Fruit fly (Drosophila melanogaster) whole organism: ENCODE results near the gene B52.

Experiments
- CG8478 ChIP-seq: fragments of >200 bp; optimal IDR thresholded peaks from 2 replicates; lab custom pipeline; 2018; ENCODE audit warnings: inconsistent platforms
- EcR ChIP-seq, 2 experiments: fragments of >200 bp; optimal IDR thresholded peaks; 2 replicates each; lab custom pipeline; 2017; ENCODE audit warnings: missing biosample characterization in 2 of 2, missing genetic modification characterization in 2 of 2, missing genetic modification reagents in 2 of 2
- pan ChIP-seq: fragments of >200 bp; optimal IDR thresholded peaks from 2 replicates; lab custom pipeline; 2017
- psq ChIP-seq: fragments of >200 bp; optimal IDR thresholded peaks from 2 replicates; lab custom pipeline; 2017
- usp ChIP-seq: fragments of >200 bp; optimal IDR thresholded peaks from 2 replicates; lab custom pipeline; 2017; ENCODE audit warnings: missing biosample characterization, missing genetic modification characterization, mixed read lengths

- no peak for TF ChIP-seq psq
- no peak for TF ChIP-seq pan (lab: Kevin White, UChicago)
- TF ChIP-seq CG8478 (lab: Kevin White, UChicago): no peak
- TF ChIP-seq usp (GFP tag; lab: Kevin White, UChicago): no peak
- TF ChIP-seq EcR (GFP tag; optimal IDR thresholded peaks at IDR 0.05; lab: Kevin White, UChicago): no peak
Observed at dm6 chr3R:13646729-13647633, 14.1 kb upstream of the B52 start, which contains the start of gene rin.
